Worm (Caenorhabditis elegans): ENCODE data around the gene K11D12.6.

K11D12.6 gene

ce11 chrV:5023355-5023754 is 11.6 kb downstream of the K11D12.6 start:
- no peak for TF ChIP-seq tbx-2 (tag; optimal IDR thresholded peaks at IDR 0.05)
- TF ChIP-seq ZK546.5 (tag; optimal IDR thresholded peaks at IDR 0.05): no peak
- TF ChIP-seq snpc-4 (tag; optimal IDR thresholded peaks at IDR 0.05): no peak
- no peak for TF ChIP-seq nhr-12 (tag; optimal IDR thresholded peaks at IDR 0.05)
- peak; percentile 2 for TF ChIP-seq elt-2 (tag; optimal IDR thresholded peaks at IDR 0.05)
- TF ChIP-seq nhr-237 (tag; optimal IDR thresholded peaks at IDR 0.05): no peak

ce11 chrV:5018810-5019274 is 16.1 kb downstream of the K11D12.6 start, which contains the start of gene srr-4:
srr-4 (plus strand) TSS chrV:5019224.
- no peak for TF ChIP-seq nhr-77 (tag; optimal IDR thresholded peaks at IDR 0.05)
- TF ChIP-seq pqm-1 (tag; optimal IDR thresholded peaks at IDR 0.05): peak; percentile 28

ce11 chrV:5018067-5018466 is 16.9 kb downstream of the K11D12.6 start:
- TF ChIP-seq elt-2 (tag; optimal IDR thresholded peaks at IDR 0.05) (peak; percentile 86), elt-1 (tag; optimal IDR thresholded peaks at IDR 0.05) (no peak), nhr-25 (tag; optimal IDR thresholded peaks at IDR 0.05) (no peak), lin-15B (tag; optimal IDR thresholded peaks at IDR 0.05) (no peak), unc-39 (tag; optimal IDR thresholded peaks at IDR 0.05) (no peak), pqm-1 (tag; optimal IDR thresholded peaks at IDR 0.05) (peak; percentile 85)

- TF ChIP-seq ama-1 (optimal IDR thresholded peaks at IDR 0.05) (no peak), fkh-2 (tag; optimal IDR thresholded peaks at IDR 0.05) (no peak), nhr-23 (tag; optimal IDR thresholded peaks at IDR 0.05) (no peak), elt-3 (tag; optimal IDR thresholded peaks at IDR 0.05) (no peak), ceh-28 (tag; optimal IDR thresholded peaks at IDR 0.05) (no peak), nfya-1 (tag; optimal IDR thresholded peaks at IDR 0.05; ENCODE audit: insufficient read depth) (no peak), nhr-28 (tag; optimal IDR thresholded peaks at IDR 0.05) (no peak), eor-1 (tag; optimal IDR thresholded peaks at IDR 0.05) (no peak), nhr-77 (tag; optimal IDR thresholded peaks at IDR 0.05) (no peak), elt-1 (tag; optimal IDR thresholded peaks at IDR 0.05) (no peak), ztf-4 (tag; optimal IDR thresholded peaks at IDR 0.05) (no peak), pha-4 (tag; optimal IDR thresholded peaks at IDR 0.05) (no peak)
Observed at ce11 chrV:5016728-5017127, 18.2 kb downstream of the K11D12.6 start.

ce11 chrV:5012193-5012853 is 22.6 kb downstream of the K11D12.6 start, which contains the start of gene srr-6:
srr-6 (plus strand) TSS chrV:5012803.
- TF ChIP-seq pqm-1 (tag; optimal IDR thresholded peaks at IDR 0.05) (peak; percentile 97), elt-2 (tag; optimal IDR thresholded peaks at IDR 0.05) (peak; percentile 80), tbx-2 (tag; optimal IDR thresholded peaks at IDR 0.05) (no peak), jun-1 (tag; optimal IDR thresholded peaks at IDR 0.05) (peak; percentile 66), egl-27 (tag; optimal IDR thresholded peaks at IDR 0.05) (peak; percentile 28)

DNA sequence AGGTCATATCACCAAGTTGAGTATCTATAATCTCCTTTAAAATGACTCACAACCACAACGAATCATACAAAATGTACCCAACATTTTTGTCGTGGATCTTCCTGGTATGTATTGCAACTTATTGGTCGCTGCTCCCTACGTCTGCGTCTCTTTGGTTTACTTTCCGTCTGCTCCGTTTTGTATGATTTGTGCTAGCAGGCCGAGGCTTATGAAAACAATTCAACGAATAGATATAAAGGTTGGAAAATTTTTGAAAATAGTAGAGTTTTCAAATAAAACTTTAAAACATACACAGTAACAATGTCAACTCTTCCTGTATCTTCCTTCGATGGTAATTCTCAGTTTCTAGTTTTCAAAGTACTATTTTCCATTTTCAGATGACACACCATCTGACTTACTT is 33.6 kb downstream of the K11D12.6 start, which contains the start of gene srr-8:
srr-8 (plus strand) TSS at position 301 of the 400 bp plus-strand sequence.
- TF ChIP-seq ceh-28 (tag; optimal IDR thresholded peaks at IDR 0.05) (no peak), unc-62 (GFP tag; optimal IDR thresholded peaks at IDR 0.05) (no peak)

- no peak for TF ChIP-seq sea-2 (GFP tag; optimal IDR thresholded peaks at IDR 0.05)
- TF ChIP-seq zag-1 (tag; optimal IDR thresholded peaks at IDR 0.05): no peak
- no peak for TF ChIP-seq tbx-2 (tag; optimal IDR thresholded peaks at IDR 0.05)
- TF ChIP-seq aly-2 (tag; optimal IDR thresholded peaks at IDR 0.05): no peak
- TF ChIP-seq snpc-4 (tag; optimal IDR thresholded peaks at IDR 0.05): no peak
- TF ChIP-seq egl-5 (tag; optimal IDR thresholded peaks at IDR 0.05): no peak
- TF ChIP-seq elt-2 (tag; optimal IDR thresholded peaks at IDR 0.05): peak; percentile 57
- TF ChIP-seq daf-12 (tag; optimal IDR thresholded peaks at IDR 0.05): no peak
- no peak for TF ChIP-seq ceh-9 (tag; optimal IDR thresholded peaks at IDR 0.05)
- TF ChIP-seq pqm-1 (tag; optimal IDR thresholded peaks at IDR 0.05): peak; percentile 27
- no peak for TF ChIP-seq R02D3.7 (tag; optimal IDR thresholded peaks at IDR 0.05)
- TF ChIP-seq lsy-12 (tag; optimal IDR thresholded peaks at IDR 0.05): no peak
- TF ChIP-seq fkh-2 (tag; optimal IDR thresholded peaks at IDR 0.05): no peak
- TF ChIP-seq ztf-11 (tag; optimal IDR thresholded peaks at IDR 0.05): no peak
- TF ChIP-seq elt-1 (tag; optimal IDR thresholded peaks at IDR 0.05): no peak
- TF ChIP-seq fkh-10 (GFP tag; optimal IDR thresholded peaks at IDR 0.05): no peak
- TF ChIP-seq elt-3 (tag; optimal IDR thresholded peaks at IDR 0.05): no peak
Observed at ce11 chrV:5000406-5000805, 34.6 kb downstream of the K11D12.6 start, which contains the start of gene ugt-7. ugt-7 (minus strand) TSS chrV:5000566.

All from whole organism, L3 larva.